Fruit fly (Drosophila melanogaster) whole organism, pupa: Measurements from ENCODE around the gene CG46280.

Experiments used
- CG10348 ChIP-seq: fragments of 200-800 bp; sonication (Bioruptor generic); IDR thresholded peaks from 2 replicates; pipeline ENCODE4 v1.3.6; 2022; ENCODE audit warnings: missing biosample characterization, missing genetic modification characterization
- CG15710 ChIP-seq: fragments of 200-800 bp; sonication (Bioruptor generic); optimal IDR thresholded peaks from 2 replicates; lab custom pipeline; 2018; ENCODE audit warnings: missing biosample characterization, mild to moderate bottlenecking, missing genetic modification characterization, moderate library complexity
- CG32121 ChIP-seq: fragments of 200-800 bp; sonication (Bioruptor generic); IDR thresholded peaks from 2 replicates; pipeline ENCODE4 v1.3.6; 2022; ENCODE audit warnings: missing biosample characterization, missing genetic modification characterization
- CG34367 ChIP-seq: fragments of 200-800 bp; sonication (Bioruptor generic); optimal IDR thresholded peaks from 2 replicates; lab custom pipeline; 2018; ENCODE audit warnings: missing biosample characterization, mild to moderate bottlenecking, missing genetic modification characterization
- CG4496 ChIP-seq: fragments of 200-800 bp; sonication (Bioruptor generic); IDR thresholded peaks from 3 replicates; pipeline ENCODE4 v1.3.6; 2022; ENCODE audit warnings: missing biosample characterization, missing genetic modification characterization
- CG8301 ChIP-seq: fragments of 200-800 bp; sonication (Bioruptor generic); optimal IDR thresholded peaks from 2 replicates; lab custom pipeline; 2018; ENCODE audit warnings: missing biosample characterization, mild to moderate bottlenecking, missing genetic modification characterization
- CG9948 ChIP-seq: fragments of 200-800 bp; sonication (Bioruptor generic); optimal IDR thresholded peaks from 2 replicates; lab custom pipeline; 2018; ENCODE audit warnings: missing biosample characterization, mild to moderate bottlenecking, missing genetic modification characterization, moderate library complexity
- Ets98B ChIP-seq: fragments of 200-800 bp; sonication (Bioruptor generic); IDR thresholded peaks from 2 replicates; pipeline ENCODE4 v1.3.6; 2022; ENCODE audit warnings: missing biosample characterization, missing genetic modification characterization
- Pif1B ChIP-seq: fragments of 200-800 bp; sonication (Bioruptor generic); optimal IDR thresholded peaks from 3 replicates; lab custom pipeline; 2016; ENCODE audit warnings: missing biosample characterization, missing genetic modification characterization
- Snoo ChIP-seq: fragments of 200-800 bp; sonication (Bioruptor generic); optimal IDR thresholded peaks from 3 replicates; lab custom pipeline; 2017; ENCODE audit warnings: missing biosample characterization, mild to moderate bottlenecking, missing genetic modification characterization, inconsistent platforms
- gl ChIP-seq: fragments of 200-800 bp; sonication (Bioruptor generic); optimal IDR thresholded peaks from 2 replicates; lab custom pipeline; 2018; ENCODE audit warnings: missing biosample characterization, mild to moderate bottlenecking, missing genetic modification characterization

- TF ChIP-seq CG10348 (no peak), CG9948 (tag; lab: Kevin White, UChicago) (no peak), Snoo (tag; lab: Kevin White, UChicago) (no peak), CG4496 (no peak), Pif1B (no peak), CG8301 (tag; lab: Kevin White, UChicago) (no peak), CG15710 (tag; lab: Kevin White, UChicago) (no peak), CG32121 (GFP tag; lab: Robert Waterston, UW) (no peak), gl (tag; lab: Kevin White, UChicago) (no peak), Ets98B (GFP tag; lab: Robert Waterston, UW) (no peak), CG34367 (tag; lab: Kevin White, UChicago) (no peak)
Observed at dm6 chr3R:13042258-13043032, 12.0 kb upstream of the CG46280 start, which contains the start of gene snk.
